Worm (Caenorhabditis elegans): ENCODE measurements around the gene C02F12.8.

DNA sequence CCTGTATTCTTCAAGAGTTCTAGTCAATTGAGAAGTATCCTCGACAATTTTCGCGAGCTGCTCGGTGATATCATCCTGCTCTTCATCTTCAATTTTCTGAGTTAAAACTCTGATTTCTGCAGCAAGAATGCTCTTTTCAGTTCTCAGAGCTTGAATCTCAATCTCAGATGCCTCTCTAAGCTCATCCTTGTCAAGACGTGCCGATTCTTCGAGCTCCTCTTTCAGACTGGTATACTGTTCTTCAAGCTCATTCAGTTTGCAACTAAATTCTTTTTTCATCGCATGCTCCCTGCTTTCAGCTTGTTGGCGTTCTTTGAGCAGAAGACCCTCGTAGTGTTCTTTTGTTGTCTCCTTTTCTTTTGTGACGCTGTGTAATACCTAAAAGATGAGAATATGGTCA lies 6.6 kb downstream of the C02F12.8 start:
- TF ChIP-seq ahr-1 (tag; optimal IDR thresholded peaks at IDR 0.05) (no peak), mec-3 (tag; optimal IDR thresholded peaks at IDR 0.05; ENCODE audit: borderline replicate concordance) (no peak), pha-4 (tag; optimal IDR thresholded peaks at IDR 0.05) (no peak), ceh-24 (tag; optimal IDR thresholded peaks at IDR 0.05) (no peak), ama-1 (optimal IDR thresholded peaks at IDR 0.05) (no peak), pag-3 (tag; optimal IDR thresholded peaks at IDR 0.05; ENCODE audit: borderline replicate concordance) (no peak), nhr-232 (tag; optimal IDR thresholded peaks at IDR 0.05) (no peak), syd-9 (tag; optimal IDR thresholded peaks at IDR 0.05) (no peak), tbx-2 (tag; optimal IDR thresholded peaks at IDR 0.05) (no peak), ceh-31 (tag; optimal IDR thresholded peaks at IDR 0.05) (no peak), unc-3 (GFP tag; conservative IDR thresholded peaks at IDR 0.05) (no peak), unc-3 (tag; optimal IDR thresholded peaks at IDR 0.05) (no peak), nhr-11 (tag; optimal IDR thresholded peaks at IDR 0.05) (no peak)

Measured in whole organism, late embryonic.